Worm (Caenorhabditis elegans) whole organism, mixed stage, embryonic: ENCODE data around the gene prkl-1.

Experiments used
- M03D4.4 ChIP-seq: sonication (generic microtip); optimal IDR thresholded peaks from 2 replicates; lab custom pipeline; 2017; ENCODE audit warnings: mild to moderate bottlenecking, missing genetic modification characterization, missing compliant biosample characterization
- bed-3 ChIP-seq: fragments of 200-800 bp; sonication (Bioruptor generic); optimal IDR thresholded peaks from 3 replicates; lab custom pipeline; 2018; ENCODE audit warnings: mild to moderate bottlenecking, missing genetic modification characterization, moderate library complexity, missing compliant biosample characterization
- blmp-1 ChIP-seq: fragments of 150-350 bp; optimal IDR thresholded peaks from 2 replicates; lab custom pipeline; 2014; ENCODE audit warnings: missing biosample characterization, missing genetic modification characterization
- ceh-39 ChIP-seq: fragments of 150-350 bp; optimal IDR thresholded peaks from 2 replicates; lab custom pipeline; 2014; ENCODE audit warnings: missing biosample characterization, missing genetic modification characterization
- ceh-43 ChIP-seq: fragments of 200-800 bp; sonication (Bioruptor generic); optimal IDR thresholded peaks from 2 replicates; lab custom pipeline; 2018; ENCODE audit warnings: mild to moderate bottlenecking, missing genetic modification characterization, moderate library complexity, missing compliant biosample characterization
- ceh-83 ChIP-seq: fragments of 200-800 bp; sonication (Bioruptor generic); optimal IDR thresholded peaks from 2 replicates; lab custom pipeline; 2018; ENCODE audit warnings: mild to moderate bottlenecking, missing genetic modification characterization, missing compliant biosample characterization
- cnd-1 ChIP-seq: fragments of 200-800 bp; sonication (Bioruptor generic); optimal IDR thresholded peaks from 2 replicates; lab custom pipeline; 2018; ENCODE audit warnings: mild to moderate bottlenecking, missing genetic modification characterization, missing compliant biosample characterization
- drap-1 ChIP-seq: fragments of 200-800 bp; sonication (Bioruptor generic); optimal IDR thresholded peaks from 3 replicates; lab custom pipeline; 2018; ENCODE audit warnings: mild to moderate bottlenecking, missing genetic modification characterization, missing compliant biosample characterization
- elt-3 ChIP-seq: fragments of 150-350 bp; optimal IDR thresholded peaks from 2 replicates; lab custom pipeline; 2014; ENCODE audit warnings: missing biosample characterization, missing genetic modification characterization
- flh-1 ChIP-seq: fragments of 200-800 bp; sonication (Bioruptor generic); optimal IDR thresholded peaks from 2 replicates; lab custom pipeline; 2018; ENCODE audit warnings: mild to moderate bottlenecking, missing genetic modification characterization, moderate library complexity, missing compliant biosample characterization
- ham-2 ChIP-seq: fragments of 200-800 bp; sonication (Bioruptor generic); optimal IDR thresholded peaks from 2 replicates; lab custom pipeline; 2018; ENCODE audit warnings: mild to moderate bottlenecking, missing genetic modification characterization, missing compliant biosample characterization
- hlh-1 ChIP-seq: fragments of 150-350 bp; optimal IDR thresholded peaks from 2 replicates; lab custom pipeline; 2014; ENCODE audit warnings: missing biosample characterization, missing genetic modification reagents, missing genetic modification characterization
- lin-13 ChIP-seq: fragments of 150-350 bp; optimal IDR thresholded peaks from 2 replicates; lab custom pipeline; 2014; ENCODE audit warnings: missing biosample characterization, missing genetic modification characterization
- lin-32 ChIP-seq: fragments of 200-800 bp; sonication (Bioruptor generic); optimal IDR thresholded peaks from 2 replicates; lab custom pipeline; 2018; ENCODE audit warnings: mild to moderate bottlenecking, missing genetic modification characterization, missing compliant biosample characterization
- lsy-2 ChIP-seq: fragments of 150-350 bp; optimal IDR thresholded peaks from 2 replicates; lab custom pipeline; 2014; ENCODE audit warnings: missing biosample characterization, missing genetic modification characterization
- mab-5 ChIP-seq: fragments of 150-350 bp; optimal IDR thresholded peaks from 2 replicates; lab custom pipeline; 2014; ENCODE audit warnings: missing biosample characterization, missing genetic modification characterization
- mep-1 ChIP-seq: fragments of 150-350 bp; optimal IDR thresholded peaks from 2 replicates; lab custom pipeline; 2017; ENCODE audit warnings: missing biosample characterization, missing genetic modification reagents, missing genetic modification characterization, inconsistent platforms
- nhr-12 ChIP-seq: fragments of 150-350 bp; optimal IDR thresholded peaks from 2 replicates; lab custom pipeline; 2014; ENCODE audit warnings: missing biosample characterization, missing genetic modification characterization
- nhr-2 ChIP-seq: fragments of 150-350 bp; optimal IDR thresholded peaks from 2 replicates; lab custom pipeline; 2014; ENCODE audit warnings: missing biosample characterization, missing genetic modification characterization
- nhr-237 ChIP-seq: fragments of 150-350 bp; optimal IDR thresholded peaks from 2 replicates; lab custom pipeline; 2014; ENCODE audit warnings: missing biosample characterization, missing genetic modification characterization
- nhr-28 ChIP-seq: fragments of 150-350 bp; optimal IDR thresholded peaks from 2 replicates; lab custom pipeline; 2014; ENCODE audit warnings: missing biosample characterization, missing genetic modification characterization
- nhr-76 ChIP-seq: sonication (generic microtip); optimal IDR thresholded peaks from 2 replicates; lab custom pipeline; 2017; ENCODE audit warnings: missing biosample characterization, missing genetic modification characterization
- pha-4 ChIP-seq: fragments of 150-350 bp; optimal IDR thresholded peaks from 2 replicates; lab custom pipeline; 2018; ENCODE audit warnings: missing biosample characterization, missing genetic modification reagents, missing genetic modification characterization
- sem-2 ChIP-seq: fragments of 200-800 bp; sonication (Bioruptor generic); optimal IDR thresholded peaks from 2 replicates; lab custom pipeline; 2018; ENCODE audit warnings: mild to moderate bottlenecking, missing genetic modification characterization, missing compliant biosample characterization
- snpc-4 ChIP-seq: fragments of 150-350 bp; optimal IDR thresholded peaks from 2 replicates; lab custom pipeline; 2014; ENCODE audit warnings: missing biosample characterization, missing genetic modification characterization
- sptf-1 ChIP-seq: sonication (generic microtip); optimal IDR thresholded peaks from 2 replicates; lab custom pipeline; 2017; ENCODE audit warnings: mild to moderate bottlenecking, missing genetic modification characterization, moderate library complexity, missing compliant biosample characterization
- tbx-8 ChIP-seq: fragments of 200-800 bp; sonication (Bioruptor generic); optimal IDR thresholded peaks from 2 replicates; lab custom pipeline; 2018; ENCODE audit warnings: mild to moderate bottlenecking, missing genetic modification characterization, moderate library complexity, missing compliant biosample characterization
- unc-120 ChIP-seq: sonication (generic microtip); optimal IDR thresholded peaks from 2 replicates; lab custom pipeline; 2017; ENCODE audit warnings: missing genetic modification characterization, missing compliant biosample characterization; ENCODE audit not compliant: poor library complexity, severe bottlenecking
- unc-39 ChIP-seq: fragments of 150-350 bp; optimal IDR thresholded peaks from 2 replicates; lab custom pipeline; 2014; ENCODE audit warnings: missing biosample characterization, missing genetic modification characterization
- unc-62 ChIP-seq: fragments of 150-350 bp; optimal IDR thresholded peaks from 2 replicates; lab custom pipeline; 2014; ENCODE audit warnings: missing biosample characterization, missing genetic modification reagents, missing genetic modification characterization
- zip-8 ChIP-seq: fragments of 150-350 bp; optimal IDR thresholded peaks from 2 replicates; lab custom pipeline; 2014; ENCODE audit warnings: missing biosample characterization, missing genetic modification characterization
- ztf-11 ChIP-seq: fragments of 150-350 bp; optimal IDR thresholded peaks from 2 replicates; lab custom pipeline; 2014; ENCODE audit warnings: missing biosample characterization, missing genetic modification characterization

prkl-1 gene

DNA sequence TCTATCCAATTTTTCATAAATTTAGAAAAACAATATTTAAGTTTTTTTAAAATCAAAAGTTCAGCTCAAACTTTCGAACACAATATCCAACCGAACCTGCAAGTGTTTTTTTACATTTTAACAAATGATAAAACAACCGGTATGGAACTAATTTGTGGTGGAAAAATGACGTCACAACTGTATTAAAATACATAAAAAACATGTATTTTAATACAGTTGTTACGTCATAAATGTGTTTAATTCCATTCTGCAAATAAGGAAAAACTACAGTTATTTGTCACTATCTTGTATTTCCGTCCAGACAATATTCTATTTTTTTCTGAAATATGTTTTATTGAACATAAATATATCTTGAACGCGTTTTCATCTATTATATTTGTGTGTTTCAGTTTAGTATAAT lies 25.5 kb upstream of the prkl-1 start:
- TF ChIP-seq nhr-2 (tag; lab: Kevin White, UChicago) (no peak), zip-8 (tag; lab: Kevin White, UChicago) (peak; percentile 99)
- TF ChIP-seq, all 35 proteins: peak for 1

DNA sequence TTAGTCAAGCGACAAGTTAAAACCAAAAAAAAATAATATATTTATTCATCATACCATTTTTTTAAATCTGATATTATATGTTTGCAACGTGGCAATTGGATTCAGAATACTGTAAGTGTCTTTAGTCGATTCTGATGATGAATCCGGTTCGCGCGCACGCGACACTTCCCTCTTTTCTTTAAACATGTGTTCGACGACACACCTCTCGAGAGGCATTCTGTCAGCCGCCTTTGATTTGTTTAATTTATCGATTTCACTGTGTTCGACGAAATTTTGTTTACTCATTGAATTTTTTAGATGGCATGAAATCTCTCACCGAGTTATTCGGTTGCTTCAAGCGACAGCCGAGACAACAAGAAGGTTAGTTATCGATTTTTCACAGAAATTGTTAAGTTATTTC lies 25.0 kb upstream of the prkl-1 start, which contains the start of gene trxr-1:
TSS of gene trxr-1 (plus strand) at position 227 of the 400 bp plus-strand sequence.
- TF ChIP-seq ceh-43: no peak
- no peak for TF ChIP-seq nhr-28
- TF ChIP-seq tbx-8 (GFP tag; lab: Kevin White, UChicago): no peak
- TF ChIP-seq unc-120 (tag; lab: Kevin White, UChicago): no peak
- TF ChIP-seq hlh-1: peak; percentile 12
- no peak for TF ChIP-seq mab-5 (tag; lab: Kevin White, UChicago)

DNA sequence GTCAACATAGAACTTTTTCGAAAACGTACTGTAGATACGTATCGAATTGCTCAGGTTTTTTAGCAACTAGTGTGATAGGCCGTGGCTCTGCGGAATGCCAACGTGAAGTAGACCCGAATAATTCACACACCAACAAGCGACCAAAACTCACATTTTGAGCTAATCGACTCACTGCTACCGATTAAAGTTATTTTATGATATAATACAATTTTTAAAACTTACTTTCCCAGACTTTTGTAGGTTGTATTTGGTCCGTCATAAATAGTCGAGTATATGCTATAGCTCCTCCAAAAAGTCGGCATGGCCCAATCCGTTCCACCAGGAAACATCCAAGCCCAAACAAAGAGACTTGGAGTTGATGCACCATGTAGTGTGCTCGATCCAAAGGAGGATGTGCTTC lies 24.1 kb upstream of the prkl-1 start, which contains the start of gene C25A8.1:
TSS of gene C25A8.1 (plus strand) at position 301 of the 400 bp plus-strand sequence.
- TF ChIP-seq flh-1 (no peak), ham-2 (GFP tag; lab: Kevin White, UChicago) (no peak), elt-3 (tag; lab: Kevin White, UChicago) (no peak), unc-120 (tag; lab: Kevin White, UChicago) (no peak), mab-5 (tag; lab: Kevin White, UChicago) (no peak), mep-1 (tag; lab: Kevin White, UChicago) (no peak)

DNA sequence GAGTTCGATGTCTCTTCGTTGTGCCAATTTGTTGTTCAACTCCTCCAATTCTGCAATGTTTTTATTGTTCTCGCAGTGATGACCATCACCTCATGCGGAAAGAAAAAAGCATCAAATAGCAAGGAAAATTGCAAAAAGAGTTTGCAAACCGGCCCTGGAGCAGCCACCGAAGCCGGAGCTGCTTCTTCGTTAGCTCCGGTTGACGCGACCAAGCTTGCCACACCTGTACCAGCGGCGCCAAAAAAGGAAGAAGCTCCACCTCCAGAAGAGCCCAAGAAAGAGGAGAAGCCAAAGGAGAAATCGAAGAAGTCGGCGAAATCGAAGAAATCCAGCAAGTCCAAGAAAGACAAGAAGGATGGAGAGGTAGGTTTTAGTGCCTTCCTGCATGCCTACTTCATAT lies 23.5 kb upstream of the prkl-1 start:
- no peak for TF ChIP-seq mep-1 (tag; lab: Kevin White, UChicago)
- TF ChIP-seq tbx-8 (GFP tag; lab: Kevin White, UChicago): no peak
- TF ChIP-seq unc-120 (tag; lab: Kevin White, UChicago): no peak
- no peak for TF ChIP-seq ztf-11 (tag; lab: Kevin White, UChicago)
- TF ChIP-seq ceh-83: no peak
- no peak for TF ChIP-seq lin-13
- no peak for TF ChIP-seq sem-2 (GFP tag; lab: Kevin White, UChicago)
- no peak for TF ChIP-seq ceh-43
- no peak for TF ChIP-seq mab-5 (tag; lab: Kevin White, UChicago)
- TF ChIP-seq nhr-28: no peak
- no peak for TF ChIP-seq flh-1
- TF ChIP-seq unc-39 (tag; lab: Kevin White, UChicago): no peak
- no peak for TF ChIP-seq nhr-76
- TF ChIP-seq hlh-1: no peak
- TF ChIP-seq bed-3 (GFP tag; lab: Kevin White, UChicago): no peak
- no peak for TF ChIP-seq cnd-1 (tag; lab: Kevin White, UChicago)
- no peak for TF ChIP-seq nhr-237 (tag; lab: Kevin White, UChicago)
- TF ChIP-seq drap-1 (GFP tag; lab: Kevin White, UChicago): no peak

DNA sequence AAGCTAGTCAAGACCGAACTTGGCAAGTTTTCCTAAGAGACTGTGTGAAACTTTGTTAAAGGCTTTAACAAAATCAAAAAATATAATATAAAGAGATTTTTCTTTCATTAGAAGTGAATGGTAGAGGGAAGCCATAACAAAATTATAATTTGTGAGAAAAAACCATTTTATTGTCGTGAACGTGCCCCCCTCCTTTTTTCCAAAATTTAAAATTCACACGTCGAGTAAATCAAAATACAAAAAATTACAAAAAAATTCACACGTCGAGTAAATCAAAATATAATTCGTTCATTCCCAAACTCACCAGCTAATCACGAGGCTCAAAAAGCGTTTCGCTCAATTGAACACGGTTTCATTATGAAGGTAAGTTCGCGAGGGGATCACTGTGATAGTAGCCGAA lies 22.8 kb upstream of the prkl-1 start, which contains the start of gene C25A8.2:
TSS of gene C25A8.2 (plus strand) at position 301 of the 400 bp plus-strand sequence.
- TF ChIP-seq nhr-237 (tag; lab: Kevin White, UChicago) (no peak), snpc-4 (tag; lab: Kevin White, UChicago) (no peak), drap-1 (GFP tag; lab: Kevin White, UChicago) (no peak), lin-32 (GFP tag; lab: Kevin White, UChicago) (no peak), sptf-1 (tag; lab: Kevin White, UChicago) (no peak), ceh-39 (no peak), nhr-12 (no peak), tbx-8 (GFP tag; lab: Kevin White, UChicago) (no peak), sem-2 (GFP tag; lab: Kevin White, UChicago) (no peak), blmp-1 (tag; lab: Kevin White, UChicago) (no peak), mab-5 (tag; lab: Kevin White, UChicago) (no peak), cnd-1 (tag; lab: Kevin White, UChicago) (no peak), pha-4 (tag; lab: Kevin White, UChicago) (no peak), hlh-1 (no peak), lin-13 (no peak), ham-2 (GFP tag; lab: Kevin White, UChicago) (no peak), lsy-2 (tag; lab: Kevin White, UChicago) (no peak), unc-62 (GFP tag; lab: Kevin White, UChicago) (no peak), M03D4.4 (no peak), unc-39 (tag; lab: Kevin White, UChicago) (no peak)
- TF ChIP-seq, all 35 proteins: peak for 0
